Worm (Caenorhabditis elegans) whole organism, young adult: ENCODE results near the gene Y48B6A.1.

Experiments used
- F37B4.10 ChIP-seq: fragments of 200-800 bp; sonication (Bioruptor generic); IDR thresholded peaks from 2 replicates; pipeline ENCODE4 v1.3.6; 2022; ENCODE audit warnings: missing genetic modification characterization, missing compliant biosample characterization
- bed-2 ChIP-seq: fragments of 200-800 bp; sonication (Bioruptor generic); IDR thresholded peaks from 2 replicates; pipeline ENCODE4 v1.3.6; 2022; ENCODE audit warnings: missing genetic modification reagents, missing genetic modification characterization, missing compliant biosample characterization
- nhr-120 ChIP-seq: fragments of 200-800 bp; sonication (Bioruptor generic); IDR thresholded peaks from 2 replicates; pipeline ENCODE4 v1.3.6; 2022; ENCODE audit warnings: missing genetic modification characterization, missing compliant biosample characterization

ce11 chrII:14152274-14152673 lies 1.9 kb downstream of the Y48B6A.1 start:
- TF ChIP-seq F37B4.10 (GFP tag; lab: Robert Waterston, UW) (no peak), bed-2 (GFP tag; lab: Robert Waterston, UW) (no peak), nhr-120 (no peak)
